Fruit fly (Drosophila melanogaster): ENCODE data around the gene CG11619.

Gene CG11619

dm6 chr3L:18968193-18968969 is 19.7 kb downstream of the CG11619 start (continued):
- TF ChIP-seq CG1792 (GFP tag; optimal IDR thresholded peaks at IDR 0.05) (no peak), sisA (GFP tag; IDR thresholded peaks at IDR 0.05) (no peak), CG10462 (GFP tag; optimal IDR thresholded peaks at IDR 0.05) (no peak), Camta (GFP tag; optimal IDR thresholded peaks at IDR 0.05) (no peak), CG8359 (GFP tag; optimal IDR thresholded peaks at IDR 0.05; ENCODE audit: borderline replicate concordance) (peak; percentile 8), Meics (GFP tag; optimal IDR thresholded peaks at IDR 0.05) (no peak), pros (GFP tag; optimal IDR thresholded peaks at IDR 0.05) (no peak), CG14965 (GFP tag; optimal IDR thresholded peaks at IDR 0.05; ENCODE audit: borderline replicate concordance) (peak; percentile 77), Hey (tag; optimal IDR thresholded peaks at IDR 0.05) (no peak), CG9215 (GFP tag; IDR thresholded peaks at IDR 0.05) (no peak), CG12155 (GFP tag; optimal IDR thresholded peaks at IDR 0.05) (no peak), dm (GFP tag; optimal IDR thresholded peaks at IDR 0.05) (no peak), Trl (optimal IDR thresholded peaks at IDR 0.05) (peak in 1 of 2 experiments; percentile 17), Trl (GFP tag; optimal IDR thresholded peaks at IDR 0.05) (no peak), fu2 (GFP tag; optimal IDR thresholded peaks at IDR 0.05) (no peak), D19B (GFP tag; optimal IDR thresholded peaks at IDR 0.05) (no peak), CG17361 (GFP tag; IDR thresholded peaks at IDR 0.05) (no peak), CG2199 (GFP tag; IDR thresholded peaks at IDR 0.05) (no peak), az2 (GFP tag; optimal IDR thresholded peaks at IDR 0.05) (no peak), CG15479 (GFP tag; optimal IDR thresholded peaks at IDR 0.05) (no peak), CG7786 (GFP tag; optimal IDR thresholded peaks at IDR 0.05) (no peak), sd (tag; optimal IDR thresholded peaks at IDR 0.05) (no peak), zen (tag; optimal IDR thresholded peaks at IDR 0.05) (no peak), CG3726 (GFP tag; IDR thresholded peaks at IDR 0.05) (0 out of 3 replicates have a peak, but pooled peaks have one; percentile 11), Adf1 (GFP tag; IDR thresholded peaks at IDR 0.05) (no peak), ftz-f1 (GFP tag; optimal IDR thresholded peaks at IDR 0.05) (peak; percentile 30), pnt (GFP tag; optimal IDR thresholded peaks at IDR 0.05) (no peak), amos (GFP tag; IDR thresholded peaks at IDR 0.05; ENCODE audit: partially characterized antibody) (no peak), Mad (GFP tag; optimal IDR thresholded peaks at IDR 0.05) (no peak), abd-A (tag; optimal IDR thresholded peaks at IDR 0.05) (peak; percentile 2), usp (GFP tag; optimal IDR thresholded peaks at IDR 0.05) (no peak), Deaf1 (tag; optimal IDR thresholded peaks at IDR 0.05) (peak; percentile 36), CG12659 (GFP tag; optimal IDR thresholded peaks at IDR 0.05) (no peak), Kr (GFP tag; optimal IDR thresholded peaks at IDR 0.05) (no peak), kah (GFP tag; optimal IDR thresholded peaks at IDR 0.05) (no peak), org-1 (GFP tag; optimal IDR thresholded peaks at IDR 0.05) (no peak), Hsf (GFP tag; optimal IDR thresholded peaks at IDR 0.05) (peak; percentile 10), CG1024 (GFP tag; IDR thresholded peaks at IDR 0.05) (no peak), zfh1 (GFP tag; IDR thresholded peaks at IDR 0.05) (0 out of 3 replicates have a peak, but pooled peaks have one; percentile 21), CG4328 (GFP tag; optimal IDR thresholded peaks at IDR 0.05) (no peak), Jarid2 (GFP tag; optimal IDR thresholded peaks at IDR 0.05) (no peak), Atf6 (GFP tag; IDR thresholded peaks at IDR 0.05) (no peak), Side (GFP tag; optimal IDR thresholded peaks at IDR 0.05) (no peak), gcm (GFP tag; optimal IDR thresholded peaks at IDR 0.05) (no peak), Awh (GFP tag; IDR thresholded peaks at IDR 0.05) (no peak), CG30431 (GFP tag; optimal IDR thresholded peaks at IDR 0.05) (no peak), nom (GFP tag; optimal IDR thresholded peaks at IDR 0.05) (no peak), GATAe (GFP tag; conservative IDR thresholded peaks at IDR 0.05) (no peak), CG9437 (GFP tag; optimal IDR thresholded peaks at IDR 0.05) (peak; percentile 34), dmrt99B (tag; optimal IDR thresholded peaks at IDR 0.05) (no peak), CG17612 (GFP tag; IDR thresholded peaks at IDR 0.05) (no peak)
